Worm (Caenorhabditis elegans) whole organism, L4 larva: ENCODE measurements around the gene btbd-10.
"Not testable (repeated sequence)": the region's sequence is repeated elsewhere in the genome, so short reads cannot be mapped to it uniquely, and the experiment has no call there.

ENCODE experiments used
- arid-1 ChIP-seq: fragments of 200-800 bp; sonication (Bioruptor generic); conservative IDR thresholded peaks from 2 replicates; pipeline ENCODE4 v1.3.6; 2022; ENCODE audit warnings: missing genetic modification reagents, missing genetic modification characterization, missing compliant biosample characterization
- dmd-6 ChIP-seq: fragments of 200-800 bp; sonication (Bioruptor generic); IDR thresholded peaks from 2 replicates; pipeline ENCODE4 v1.3.6; 2022; ENCODE audit warnings: missing genetic modification reagents, missing genetic modification characterization, missing compliant biosample characterization
- dve-1 ChIP-seq: sonication (generic microtip); optimal IDR thresholded peaks from 2 replicates; lab custom pipeline; 2017; ENCODE audit warnings: antibody characterized with exemption, mild to moderate bottlenecking, missing genetic modification characterization, missing compliant biosample characterization; ENCODE audit not compliant: insufficient read depth
- egl-27 ChIP-seq: sonication (generic microtip); optimal IDR thresholded peaks from 3 replicates; lab custom pipeline; 2017; ENCODE audit warnings: missing biosample characterization, missing genetic modification reagents, missing genetic modification characterization
- zag-1 ChIP-seq: fragments of 150-350 bp; optimal IDR thresholded peaks from 2 replicates; lab custom pipeline; 2014; ENCODE audit warnings: missing biosample characterization, missing genetic modification characterization

ce11 chrII:4898529-4898928 lies 6.3 kb upstream of the btbd-10 start, which contains the start of gene msp-32:
- TF ChIP-seq egl-27 (tag; lab: Kevin White, UChicago); arid-1 (GFP tag; lab: Robert Waterston, UW); zag-1; dve-1 (tag; lab: Kevin White, UChicago); dmd-6: not testable (repeated sequence)
